Fruit fly (Drosophila melanogaster) S2 (cell line): ENCODE measurements around the gene Cby.

Experiments used
- CG8478 ChIP-seq: fragments of >200 bp; optimal IDR thresholded peaks from 2 replicates; lab custom pipeline; 2018
- CTCF ChIP-seq, 2 experiments: fragments of >200 bp; optimal IDR thresholded peaks; 2 replicates each; lab custom pipeline; 2018

- no peak for TF ChIP-seq CG8478
- TF ChIP-seq CTCF (optimal IDR thresholded peaks at IDR 0.05; lab: Kevin White, UChicago): no peak
Observed at dm6 chr3R:21851592-21852578, 15.9 kb upstream of the Cby start.
